Fruit fly (Drosophila melanogaster): ENCODE data around the gene CG33783.

- TF ChIP-seq sens (GFP tag) (peak; percentile 52), HLH4C (GFP tag; IDR thresholded peaks at IDR 0.05; ENCODE audit: partially characterized antibody) (no peak), CG15514 (GFP tag; optimal IDR thresholded peaks at IDR 0.05) (no peak), CG8290 (GFP tag; optimal IDR thresholded peaks at IDR 0.05) (no peak), CG8290 (tag; optimal IDR thresholded peaks at IDR 0.05) (no peak), oc (tag; optimal IDR thresholded peaks at IDR 0.05) (no peak), vvl (GFP tag; IDR thresholded peaks at IDR 0.05) (no peak), CG11456 (GFP tag; IDR thresholded peaks at IDR 0.05) (no peak), CG13287 (GFP tag; IDR thresholded peaks at IDR 0.05; ENCODE audit: partially characterized antibody) (no peak), Sin3A (optimal IDR thresholded peaks at IDR 0.05) (no peak), Atf6 (GFP tag; IDR thresholded peaks at IDR 0.05) (no peak), bab2 (GFP tag; optimal IDR thresholded peaks at IDR 0.05) (no peak), tap (tag; optimal IDR thresholded peaks at IDR 0.05) (no peak), Hand (GFP tag; optimal IDR thresholded peaks at IDR 0.05) (no peak), CG2712 (tag; optimal IDR thresholded peaks at IDR 0.05) (no peak)
These were observed 47.2 kb downstream of the CG33783 start for dm6 chr3R:10113746-10114145.
